Fruit fly (Drosophila melanogaster) whole organism, pupa: ENCODE results near the gene CG42692.
A peak's percentile ranks its signal among the peaks of the same experiment; 100 is the strongest.

ENCODE experiments used
- CG10348 ChIP-seq: fragments of 200-800 bp; sonication (Bioruptor generic); IDR thresholded peaks from 2 replicates; pipeline ENCODE4 v1.3.6; 2022; ENCODE audit warnings: missing biosample characterization, missing genetic modification characterization
- CG12605 ChIP-seq: fragments of 200-800 bp; sonication (Bioruptor generic); IDR thresholded peaks from 2 replicates; pipeline ENCODE4 v1.3.6; 2022; ENCODE audit warnings: missing biosample characterization, missing genetic modification characterization
- CG13204 ChIP-seq: fragments of 200-800 bp; sonication (Bioruptor generic); optimal IDR thresholded peaks from 2 replicates; lab custom pipeline; 2018; ENCODE audit warnings: missing biosample characterization, mild to moderate bottlenecking, missing genetic modification characterization, moderate library complexity
- CG14655 ChIP-seq: fragments of 200-800 bp; sonication (Bioruptor generic); optimal IDR thresholded peaks from 3 replicates; lab custom pipeline; 2017; ENCODE audit warnings: mild to moderate bottlenecking, missing biosample characterization, missing genetic modification reagents, missing genetic modification characterization
- CG17806 ChIP-seq: fragments of 200-800 bp; sonication (Bioruptor generic); optimal IDR thresholded peaks from 2 replicates; lab custom pipeline; 2018; ENCODE audit warnings: missing biosample characterization, mild to moderate bottlenecking, missing genetic modification characterization, moderate library complexity
- CG32121 ChIP-seq: fragments of 200-800 bp; sonication (Bioruptor generic); IDR thresholded peaks from 2 replicates; pipeline ENCODE4 v1.3.6; 2022; ENCODE audit warnings: missing biosample characterization, missing genetic modification characterization
- CG34367 ChIP-seq: fragments of 200-800 bp; sonication (Bioruptor generic); optimal IDR thresholded peaks from 2 replicates; lab custom pipeline; 2018; ENCODE audit warnings: missing biosample characterization, mild to moderate bottlenecking, missing genetic modification characterization
- CG4496 ChIP-seq: fragments of 200-800 bp; sonication (Bioruptor generic); IDR thresholded peaks from 3 replicates; pipeline ENCODE4 v1.3.6; 2022; ENCODE audit warnings: missing biosample characterization, missing genetic modification characterization
- CG8159 ChIP-seq: fragments of 200-800 bp; sonication (Bioruptor generic); optimal IDR thresholded peaks from 3 replicates; lab custom pipeline; 2018; ENCODE audit warnings: missing biosample characterization, mild to moderate bottlenecking, missing genetic modification characterization, moderate library complexity
- CG8301 ChIP-seq: fragments of 200-800 bp; sonication (Bioruptor generic); optimal IDR thresholded peaks from 2 replicates; lab custom pipeline; 2018; ENCODE audit warnings: missing biosample characterization, mild to moderate bottlenecking, missing genetic modification characterization
- D1 ChIP-seq: fragments of 200-800 bp; sonication (Bioruptor generic); optimal IDR thresholded peaks from 2 replicates; lab custom pipeline; 2018; ENCODE audit warnings: missing biosample characterization, mild to moderate bottlenecking, missing genetic modification characterization, moderate library complexity
- EcR ChIP-seq: fragments of 200-800 bp; sonication (Bioruptor generic); optimal IDR thresholded peaks from 3 replicates; lab custom pipeline; 2019; ENCODE audit warnings: missing biosample characterization, missing genetic modification characterization, mild to moderate bottlenecking, moderate library complexity, missing genetic modification reagents
- Ets98B ChIP-seq: fragments of 200-800 bp; sonication (Bioruptor generic); IDR thresholded peaks from 2 replicates; pipeline ENCODE4 v1.3.6; 2022; ENCODE audit warnings: missing biosample characterization, missing genetic modification characterization
- Pif1A ChIP-seq: fragments of 200-800 bp; sonication (Bioruptor generic); optimal IDR thresholded peaks from 3 replicates; lab custom pipeline; 2016; ENCODE audit warnings: missing biosample characterization, missing genetic modification characterization
- Pif1B ChIP-seq: fragments of 200-800 bp; sonication (Bioruptor generic); optimal IDR thresholded peaks from 3 replicates; lab custom pipeline; 2016; ENCODE audit warnings: missing biosample characterization, missing genetic modification characterization
- Snoo ChIP-seq: fragments of 200-800 bp; sonication (Bioruptor generic); optimal IDR thresholded peaks from 3 replicates; lab custom pipeline; 2017; ENCODE audit warnings: missing biosample characterization, mild to moderate bottlenecking, missing genetic modification characterization, inconsistent platforms
- fd96Ca ChIP-seq: fragments of 200-800 bp; sonication (Bioruptor generic); IDR thresholded peaks from 3 replicates; pipeline ENCODE4 v1.3.6; 2022; ENCODE audit warnings: missing biosample characterization, missing genetic modification characterization
- gl ChIP-seq: fragments of 200-800 bp; sonication (Bioruptor generic); optimal IDR thresholded peaks from 2 replicates; lab custom pipeline; 2018; ENCODE audit warnings: missing biosample characterization, mild to moderate bottlenecking, missing genetic modification characterization
- rn ChIP-seq: fragments of 200-800 bp; sonication (Bioruptor generic); IDR thresholded peaks from 2 replicates; pipeline ENCODE4 v1.3.6; 2022; ENCODE audit warnings: missing biosample characterization, missing genetic modification characterization

CG42692 gene

dm6 chr2L:13998952-13999351 is 8.9 kb upstream of the CG42692 start:
- TF ChIP-seq Ets98B (GFP tag; lab: Robert Waterston, UW) (peak; percentile 62), Pif1A (no peak), CG8159 (tag; lab: Kevin White, UChicago) (no peak), CG4496 (GFP tag; lab: Robert Waterston, UW) (peak; percentile 72), D1 (tag; lab: Kevin White, UChicago) (no peak), fd96Ca (GFP tag; lab: Robert Waterston, UW) (0 out of 3 replicates have a peak, but pooled peaks have one; percentile 32)

- 0 out of 3 replicates have a peak, but pooled peaks have one; percentile 25 for TF ChIP-seq CG4496 (GFP tag; lab: Robert Waterston, UW)
- no peak for TF ChIP-seq EcR (GFP tag; lab: Kevin White, UChicago)
Measured at dm6 chr2L:14001078-14001477, 6.8 kb upstream of the CG42692 start, which contains the start of gene rk. rk (minus strand) TSS chr2L:14001248.

dm6 chr2L:14001887-14002286 is 6.0 kb upstream of the CG42692 start:
- no peak for TF ChIP-seq Snoo (tag; lab: Kevin White, UChicago)
- peak; percentile 61; the same call in 1 of the 2 replicates for TF ChIP-seq CG12605 (GFP tag; lab: Robert Waterston, UW)

- TF ChIP-seq CG13204 (GFP tag; lab: Kevin White, UChicago) = no peak
- TF ChIP-seq CG14655 (GFP tag; lab: Kevin White, UChicago) = no peak
- TF ChIP-seq CG8159 (tag; lab: Kevin White, UChicago) = no peak
- TF ChIP-seq Ets98B (GFP tag; lab: Robert Waterston, UW) = no peak
- TF ChIP-seq Pif1A = no peak
- no peak for TF ChIP-seq CG4496 (GFP tag; lab: Robert Waterston, UW)
- TF ChIP-seq Snoo (tag; lab: Kevin White, UChicago) = no peak
- TF ChIP-seq rn (GFP tag; lab: Robert Waterston, UW) = no peak
- TF ChIP-seq CG8301 (tag; lab: Kevin White, UChicago) = no peak
- no peak for TF ChIP-seq CG10348
- no peak for TF ChIP-seq fd96Ca (GFP tag; lab: Robert Waterston, UW)
- TF ChIP-seq EcR (GFP tag; lab: Kevin White, UChicago) = no peak
- no peak for TF ChIP-seq gl (tag; lab: Kevin White, UChicago)
- TF ChIP-seq CG12605 (GFP tag; lab: Robert Waterston, UW) = no peak
- no peak for TF ChIP-seq CG17806 (tag; lab: Kevin White, UChicago)
- TF ChIP-seq Pif1B (GFP tag; lab: Kevin White, UChicago) = no peak
- no peak for TF ChIP-seq CG32121 (GFP tag; lab: Robert Waterston, UW)
- no peak for TF ChIP-seq CG34367 (tag; lab: Kevin White, UChicago)
Measured at dm6 chr2L:14010410-14010809, 2.5 kb downstream of the CG42692 start.

- TF ChIP-seq Snoo (tag; lab: Kevin White, UChicago) (peak; percentile 12), Pif1A (peak; percentile 9), CG14655 (GFP tag; lab: Kevin White, UChicago) (peak; percentile 15), CG13204 (GFP tag; lab: Kevin White, UChicago) (no peak), CG17806 (tag; lab: Kevin White, UChicago) (no peak), D1 (tag; lab: Kevin White, UChicago) (no peak), Ets98B (GFP tag; lab: Robert Waterston, UW) (peak; percentile 51; the same call in 1 of the 2 replicates), CG8159 (tag; lab: Kevin White, UChicago) (peak; percentile 7), CG12605 (GFP tag; lab: Robert Waterston, UW) (0 out of 2 replicates have a peak, but pooled peaks have one; percentile 27)
Measured at dm6 chr2L:14011591-14012303, 3.8 kb downstream of the CG42692 start.

dm6 chr2L:14012304-14013054 is 4.6 kb downstream of the CG42692 start, which contains the start of gene bgm:
bgm (plus strand) TSS chr2L:14013004.
- TF ChIP-seq D1 (tag; lab: Kevin White, UChicago) (no peak), fd96Ca (GFP tag; lab: Robert Waterston, UW) (no peak), rn (GFP tag; lab: Robert Waterston, UW) (no peak)

- TF ChIP-seq Snoo (tag; lab: Kevin White, UChicago) (no peak), Ets98B (GFP tag; lab: Robert Waterston, UW) (no peak), CG8301 (tag; lab: Kevin White, UChicago) (no peak), CG4496 (GFP tag; lab: Robert Waterston, UW) (no peak), CG14655 (GFP tag; lab: Kevin White, UChicago) (no peak)
Measured at dm6 chr2L:14013478-14013877, 5.6 kb downstream of the CG42692 start.
